Fruit fly (Drosophila melanogaster): ENCODE results near the gene CG14340.

DNA sequence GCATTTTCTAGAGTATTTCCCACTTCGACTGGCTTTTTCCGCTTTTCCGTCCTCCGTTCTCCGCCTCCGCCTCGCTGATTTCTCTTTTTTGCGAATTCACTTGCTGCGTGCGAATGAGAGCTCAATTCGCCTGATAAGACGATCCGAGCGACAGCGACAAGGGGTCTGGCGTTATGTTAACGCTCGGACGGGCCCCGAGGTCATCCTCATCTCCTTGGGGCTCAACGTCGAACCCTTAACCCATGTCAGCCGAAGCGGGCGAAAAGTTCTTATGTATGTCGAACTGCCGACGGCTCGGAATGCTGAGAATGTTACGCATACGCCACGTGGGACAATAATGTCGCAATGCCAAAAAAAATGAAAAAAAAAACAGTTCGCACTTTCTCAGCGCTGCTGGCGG lies 17.3 kb upstream of the CG14340 start:
- no peak for TF ChIP-seq CTCF (optimal IDR thresholded peaks at IDR 0.05)
- no peak for TF ChIP-seq CG8478 (optimal IDR thresholded peaks at IDR 0.05)
